Worm (Caenorhabditis elegans) whole organism, L4/young adult: ENCODE results near the gene Y17G7B.12.

ENCODE experiments used
- W03F9.2 ChIP-seq: fragments of 150-350 bp; optimal IDR thresholded peaks from 2 replicates; lab custom pipeline; 2014; ENCODE audit warnings: missing biosample characterization, missing genetic modification characterization
- dao-5 ChIP-seq: sonication (generic microtip); optimal IDR thresholded peaks from 2 replicates; lab custom pipeline; 2016; ENCODE audit warnings: missing genotype, missing genetic modification characterization, moderate library complexity, missing compliant biosample characterization

DNA sequence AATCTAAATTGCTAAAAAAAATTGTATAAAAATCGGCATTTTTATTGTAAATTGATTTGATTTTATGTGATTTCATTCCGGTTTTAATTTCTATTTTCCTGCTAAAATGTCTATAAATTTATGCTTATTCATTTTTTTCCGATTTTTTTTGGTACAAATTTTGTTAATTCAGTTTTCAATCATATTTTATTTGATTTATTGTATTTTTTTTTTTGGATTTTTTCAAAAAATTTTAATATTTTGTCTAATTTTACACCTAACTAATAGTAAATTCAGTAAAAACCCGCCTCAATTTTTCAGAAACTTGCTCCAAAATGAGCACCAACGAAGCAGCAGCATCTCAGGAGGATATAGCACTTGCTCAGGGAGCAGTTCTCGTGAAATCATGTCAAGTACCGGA lies 31.0 kb upstream of the Y17G7B.12 start, which contains the start of gene dhps-1:
- TF ChIP-seq W03F9.2 (tag; lab: Kevin White, UChicago): no peak
- no peak for TF ChIP-seq dao-5 (tag; lab: Kevin White, UChicago)
